Worm (Caenorhabditis elegans): ENCODE results near the gene C13A2.9.

C13A2.9 gene

ce11 chrV:7295270-7295669 is 31.3 kb upstream of the C13A2.9 start, which contains the start of gene F07G11.4:
TSS of gene F07G11.4 (minus strand) at chrV:7295370.
- no peak for TF ChIP-seq ceh-90 (tag; optimal IDR thresholded peaks at IDR 0.05)
- TF ChIP-seq nhr-237 (tag; optimal IDR thresholded peaks at IDR 0.05), result no peak
- no peak for TF ChIP-seq ztf-11 (tag; optimal IDR thresholded peaks at IDR 0.05)

ce11 chrV:7288699-7289098 is 24.8 kb upstream of the C13A2.9 start, which contains the start of gene C13A2.1:
TSS of gene C13A2.1 (plus strand) at chrV:7288999.
- no peak for TF ChIP-seq lin-13 (GFP tag; optimal IDR thresholded peaks at IDR 0.05)
- TF ChIP-seq C04F5.9 (tag; optimal IDR thresholded peaks at IDR 0.05), result no peak
- no peak for TF ChIP-seq dsc-1 (tag; optimal IDR thresholded peaks at IDR 0.05)
- no peak for TF ChIP-seq nhr-28 (tag; optimal IDR thresholded peaks at IDR 0.05)
- no peak for TF ChIP-seq lsy-2 (tag; optimal IDR thresholded peaks at IDR 0.05)
- TF ChIP-seq unc-86 (tag; optimal IDR thresholded peaks at IDR 0.05), result no peak
- no peak for TF ChIP-seq ets-5 (GFP tag; IDR thresholded peaks at IDR 0.05)
- TF ChIP-seq efl-3 (GFP tag; optimal IDR thresholded peaks at IDR 0.05), result no peak
- no peak for TF ChIP-seq hlh-17 (GFP tag; optimal IDR thresholded peaks at IDR 0.05; ENCODE audit: borderline replicate concordance)
- no peak for TF ChIP-seq nhr-12 (tag; optimal IDR thresholded peaks at IDR 0.05)
- no peak for TF ChIP-seq F16B12.6 (tag; optimal IDR thresholded peaks at IDR 0.05)
- no peak for TF ChIP-seq tlp-1 (tag; optimal IDR thresholded peaks at IDR 0.05)
- no peak for TF ChIP-seq C16A3.4 (tag; optimal IDR thresholded peaks at IDR 0.05)
- no peak for TF ChIP-seq snpc-4 (tag; optimal IDR thresholded peaks at IDR 0.05)
- TF ChIP-seq lin-14 (GFP tag; optimal IDR thresholded peaks at IDR 0.05), result no peak
- TF ChIP-seq zag-1 (tag; optimal IDR thresholded peaks at IDR 0.05), result no peak
- no peak for TF ChIP-seq unc-30 (tag; optimal IDR thresholded peaks at IDR 0.05)
- no peak for TF ChIP-seq jun-1 (tag; optimal IDR thresholded peaks at IDR 0.05)
- TF ChIP-seq grh-1 (GFP tag; IDR thresholded peaks at IDR 0.05), result no peak

DNA sequence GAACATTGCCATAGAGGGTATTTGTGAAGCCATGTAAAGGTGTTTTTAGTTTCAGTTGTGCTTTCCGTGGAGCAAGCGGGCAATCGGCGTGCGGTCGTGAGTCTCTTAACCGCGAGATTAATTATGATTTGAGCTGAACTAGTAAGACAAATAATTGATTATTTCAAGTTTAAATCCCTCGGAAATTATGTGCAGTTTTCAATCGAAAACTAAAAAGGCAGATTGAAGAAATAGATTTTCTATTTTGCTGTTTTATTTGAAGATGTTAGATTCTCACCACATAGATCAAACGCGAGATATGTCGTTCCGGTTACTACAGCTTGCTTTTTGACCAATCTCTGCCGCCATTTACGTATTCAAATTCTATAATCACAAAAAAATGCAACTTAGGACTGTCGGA is 18.1 kb upstream of the C13A2.9 start, which contains the start of gene C13A2.3:
Gene C13A2.3, plus strand, starts transcription at position 301 of the 400 bp plus-strand sequence.
- TF ChIP-seq fkh-4 (tag; optimal IDR thresholded peaks at IDR 0.05; ENCODE audit: borderline replicate concordance) (no peak), skn-1 (tag; optimal IDR thresholded peaks at IDR 0.05) (no peak), sox-4 (tag; optimal IDR thresholded peaks at IDR 0.05) (no peak), dsc-1 (tag; optimal IDR thresholded peaks at IDR 0.05) (no peak), unc-86 (tag; optimal IDR thresholded peaks at IDR 0.05) (no peak), fos-1 (tag; optimal IDR thresholded peaks at IDR 0.05) (no peak), jun-1 (tag; optimal IDR thresholded peaks at IDR 0.05) (no peak), unc-130 (tag; optimal IDR thresholded peaks at IDR 0.05) (no peak), ceh-90 (tag; optimal IDR thresholded peaks at IDR 0.05) (no peak), ceh-82 (tag; optimal IDR thresholded peaks at IDR 0.05) (no peak), irx-1 (tag; optimal IDR thresholded peaks at IDR 0.05) (no peak), pqm-1 (tag; optimal IDR thresholded peaks at IDR 0.05) (no peak), nhr-47 (tag; optimal IDR thresholded peaks at IDR 0.05) (no peak), zag-1 (tag; optimal IDR thresholded peaks at IDR 0.05) (no peak), dpl-1 (GFP tag; optimal IDR thresholded peaks at IDR 0.05) (no peak), vab-15 (tag; optimal IDR thresholded peaks at IDR 0.05) (no peak)

DNA sequence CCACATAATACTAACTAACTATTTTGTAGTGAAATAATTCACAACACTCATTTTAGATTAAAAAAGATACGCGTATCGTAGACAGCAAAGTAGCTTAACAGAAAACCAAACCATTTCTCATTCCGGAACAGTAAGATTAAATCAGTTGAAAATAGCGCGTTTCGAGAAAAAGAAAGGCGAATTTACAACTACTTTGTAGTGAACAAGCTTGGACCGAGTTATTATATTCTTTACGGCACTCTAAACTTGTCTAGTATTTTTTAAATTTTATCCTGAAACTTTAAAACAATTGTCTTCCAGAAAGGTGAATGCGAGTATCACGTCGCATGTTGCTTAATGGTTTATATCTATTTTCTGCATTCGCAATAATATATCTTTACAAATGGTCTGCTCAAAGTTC is 15.1 kb upstream of the C13A2.9 start, which contains the start of gene C13A2.4:
Gene C13A2.4, plus strand, starts transcription at position 301 of the 400 bp plus-strand sequence.
- TF ChIP-seq mdl-1 (tag; optimal IDR thresholded peaks at IDR 0.05) (no peak), egl-27 (tag; optimal IDR thresholded peaks at IDR 0.05) (no peak), efl-1 (optimal IDR thresholded peaks at IDR 0.05) (no peak), efl-1 (GFP tag; optimal IDR thresholded peaks at IDR 0.05 in 1 of 2) (peak in 1 of 2 experiments; percentile 23), lir-3 (tag; optimal IDR thresholded peaks at IDR 0.05; ENCODE audit: poor library complexity) (no peak)

Measured in whole organism, L1 larva.